Worm (Caenorhabditis elegans) whole organism, early embryonic: ENCODE results near the gene ZK688.4.

Experiments used
- B0310.2 ChIP-seq: sonication (generic microtip); optimal IDR thresholded peaks from 2 replicates; lab custom pipeline; 2016; ENCODE audit warnings: mild to moderate bottlenecking, missing genetic modification characterization, missing compliant biosample characterization
- aly-1 ChIP-seq: sonication (generic microtip); optimal IDR thresholded peaks from 2 replicates; lab custom pipeline; 2016; ENCODE audit warnings: missing genetic modification characterization, missing compliant biosample characterization
- ama-1 ChIP-seq: fragments of 150-350 bp; optimal IDR thresholded peaks from 2 replicates; lab custom pipeline; 2014
- ceh-36 ChIP-seq: sonication (generic microtip); optimal IDR thresholded peaks from 2 replicates; lab custom pipeline; 2016; ENCODE audit warnings: missing genetic modification characterization, inconsistent platforms, missing compliant biosample characterization
- ets-7 ChIP-seq: sonication (generic microtip); optimal IDR thresholded peaks from 2 replicates; lab custom pipeline; 2016; ENCODE audit warnings: missing genotype, missing genetic modification characterization, missing compliant biosample characterization
- flt-1 ChIP-seq: fragments of 200-800 bp; sonication (Bioruptor generic); IDR thresholded peaks from 2 replicates; pipeline ENCODE4 v1.3.6; 2022; ENCODE audit warnings: missing genetic modification characterization, missing compliant biosample characterization
- hmbx-1 ChIP-seq: sonication (generic microtip); optimal IDR thresholded peaks from 2 replicates; lab custom pipeline; 2016; ENCODE audit warnings: mild to moderate bottlenecking, missing genetic modification characterization, missing compliant biosample characterization
- tbx-11 ChIP-seq: fragments of 200-800 bp; sonication (Bioruptor generic); IDR thresholded peaks from 2 replicates; pipeline ENCODE4 v1.3.6; 2022; ENCODE audit warnings: missing genetic modification characterization, missing compliant biosample characterization
- tbx-37 ChIP-seq: fragments of 200-800 bp; sonication (Bioruptor generic); conservative IDR thresholded peaks from 2 replicates; pipeline ENCODE4 v1.3.6; 2022; ENCODE audit warnings: missing genetic modification reagents, missing genetic modification characterization, missing compliant biosample characterization
- tra-4 ChIP-seq: sonication (generic microtip); optimal IDR thresholded peaks from 2 replicates; lab custom pipeline; 2017; ENCODE audit warnings: missing genetic modification characterization, missing compliant biosample characterization

DNA sequence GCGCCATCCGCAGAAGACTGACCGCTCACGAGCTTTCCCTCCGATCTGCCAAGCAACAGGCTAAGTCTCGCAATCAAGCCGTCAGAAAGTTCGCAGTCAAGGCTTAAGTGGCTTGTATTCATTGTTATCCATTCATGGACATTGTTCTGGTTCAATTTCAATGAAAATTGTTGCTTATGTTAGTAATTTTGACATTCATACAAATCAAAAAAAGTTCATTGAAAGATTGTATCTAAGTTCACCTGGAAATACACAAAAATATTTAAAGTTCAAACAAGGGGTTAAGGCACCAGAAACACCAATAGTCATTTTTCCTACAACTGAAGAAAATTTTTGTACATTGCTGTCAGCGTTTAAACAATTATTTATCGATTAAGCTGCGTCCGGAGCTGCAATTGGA lies 39.4 kb upstream of the ZK688.4 start:
- no peak for TF ChIP-seq tbx-37 (GFP tag; lab: Robert Waterston, UW)
- no peak for TF ChIP-seq tbx-11 (GFP tag; lab: Robert Waterston, UW)
- no peak for TF ChIP-seq tra-4 (tag; lab: Kevin White, UChicago)
- TF ChIP-seq ceh-36 (tag; lab: Kevin White, UChicago): no peak
- TF ChIP-seq B0310.2 (tag; lab: Kevin White, UChicago): no peak
- TF ChIP-seq hmbx-1 (tag; lab: Kevin White, UChicago): no peak
- TF ChIP-seq flt-1 (GFP tag; lab: Robert Waterston, UW): no peak
- no peak for TF ChIP-seq ama-1 (lab: Kevin White, UChicago)
- no peak for TF ChIP-seq ets-7
- TF ChIP-seq aly-1 (tag; lab: Kevin White, UChicago): no peak
